Worm (Caenorhabditis elegans): ENCODE results near the gene M163.9.

- TF ChIP-seq zag-1 (tag; optimal IDR thresholded peaks at IDR 0.05) (no peak), lim-7 (GFP tag; IDR thresholded peaks at IDR 0.05) (no peak), aly-2 (tag; optimal IDR thresholded peaks at IDR 0.05) (no peak)
Observed at ce11 chrX:14481637-14482036, 12.3 kb downstream of the M163.9 start.
